Fruit fly (Drosophila melanogaster) whole organism, wandering third instar larva: ENCODE measurements around the gene CG10019.

ENCODE experiments used
- Abd-B ChIP-seq: fragments of >200 bp; optimal IDR thresholded peaks from 2 replicates; lab custom pipeline; 2017; ENCODE audit warnings: missing biosample characterization, missing genetic modification characterization
- CG32264 ChIP-seq: fragments of 200-800 bp; sonication (Bioruptor generic); optimal IDR thresholded peaks from 2 replicates; lab custom pipeline; 2016; ENCODE audit warnings: missing biosample characterization, missing genetic modification characterization
- CG9705 ChIP-seq: fragments of 200-800 bp; sonication (Bioruptor generic); optimal IDR thresholded peaks from 2 replicates; lab custom pipeline; 2018; ENCODE audit warnings: missing biosample characterization, mild to moderate bottlenecking, missing genetic modification characterization
- CrebA ChIP-seq: fragments of 200-800 bp; sonication (Bioruptor generic); optimal IDR thresholded peaks from 2 replicates; lab custom pipeline; 2016; ENCODE audit warnings: missing biosample characterization, mild to moderate bottlenecking, missing genetic modification characterization, borderline replicate concordance
- Dfd ChIP-seq: fragments of >200 bp; optimal IDR thresholded peaks from 2 replicates; lab custom pipeline; 2017; ENCODE audit warnings: missing biosample characterization, missing genetic modification characterization
- Dif ChIP-seq: fragments of 200-275, 200-300 bp; sonication (Bioruptor generic); optimal IDR thresholded peaks from 2 replicates; lab custom pipeline; 2018; ENCODE audit warnings: missing biosample characterization, missing genetic modification characterization; ENCODE audit not compliant: partially characterized antibody
- GATAd ChIP-seq: sonication (Bioruptor generic); optimal IDR thresholded peaks from 2 replicates; lab custom pipeline; 2016; ENCODE audit warnings: missing biosample characterization, missing genetic modification characterization
- HLH106 ChIP-seq: fragments of 200-800 bp; optimal IDR thresholded peaks from 3 replicates; lab custom pipeline; 2019; ENCODE audit warnings: missing biosample characterization, mild to moderate bottlenecking, missing genetic modification characterization, moderate library complexity
- Hnf4 ChIP-seq: fragments of 200-800 bp; sonication (Bioruptor generic); optimal IDR thresholded peaks from 2 replicates; lab custom pipeline; 2016; ENCODE audit warnings: missing biosample characterization, mild to moderate bottlenecking, missing genetic modification characterization
- Hr78 ChIP-seq: fragments of >200 bp; optimal IDR thresholded peaks from 2 replicates; lab custom pipeline; 2017; ENCODE audit warnings: missing biosample characterization, missing genetic modification characterization
- Hr83 ChIP-seq: fragments of 200-300 bp; sonication (Bioruptor generic); optimal IDR thresholded peaks from 2 replicates; lab custom pipeline; 2016; ENCODE audit warnings: missing biosample characterization, mild to moderate bottlenecking, missing genetic modification characterization, moderate library complexity; ENCODE audit not compliant: poor library complexity, severe bottlenecking
- Jra ChIP-seq: sonication (Bioruptor generic); optimal IDR thresholded peaks from 2 replicates; lab custom pipeline; 2016; ENCODE audit warnings: missing biosample characterization, missing genetic modification characterization
- Mio ChIP-seq: sonication (Bioruptor generic); optimal IDR thresholded peaks from 2 replicates; lab custom pipeline; 2016; ENCODE audit warnings: missing biosample characterization, missing genetic modification characterization
- Myc ChIP-seq: fragments of >200 bp; optimal IDR thresholded peaks from 2 replicates; lab custom pipeline; 2017
- N ChIP-seq: fragments of >200 bp; optimal IDR thresholded peaks from 2 replicates; lab custom pipeline; 2018; ENCODE audit warnings: missing biosample characterization, missing external identifiers, missing genetic modification characterization
- OdsH ChIP-seq: fragments of 200-800 bp; sonication (Bioruptor generic); optimal IDR thresholded peaks from 2 replicates; lab custom pipeline; 2016; ENCODE audit warnings: missing biosample characterization, mild to moderate bottlenecking, missing genetic modification characterization
- Rel ChIP-seq, 2 experiments: fragments of 200-800 bp; sonication (Bioruptor generic) in 1 of 2; optimal IDR thresholded peaks; 2 replicates in 1 of 2; 3 replicates in 1 of 2; lab custom pipeline; 2016 to 2019; ENCODE audit warnings: mild to moderate bottlenecking in 2 of 2, missing biosample characterization in 2 of 2, missing genetic modification characterization in 2 of 2, moderate library complexity in 1 of 2
- Sp1 ChIP-seq: fragments of 200-800 bp; sonication (Bioruptor generic); optimal IDR thresholded peaks from 3 replicates; lab custom pipeline; 2019; ENCODE audit warnings: missing biosample characterization, mild to moderate bottlenecking, missing genetic modification characterization, moderate library complexity
- Vsx2 ChIP-seq: fragments of 200-300, 225-300 bp; sonication (Bioruptor generic); optimal IDR thresholded peaks from 2 replicates; lab custom pipeline; 2018; ENCODE audit warnings: missing biosample characterization, missing genetic modification characterization; ENCODE audit not compliant: partially characterized antibody
- br ChIP-seq: fragments of 200-800 bp; sonication (Bioruptor generic); optimal IDR thresholded peaks from 2 replicates; lab custom pipeline; 2016; ENCODE audit warnings: missing biosample characterization, missing genetic modification characterization
- brk ChIP-seq: fragments of 200-800 bp; sonication (Bioruptor generic); optimal IDR thresholded peaks from 2 replicates; lab custom pipeline; 2016; ENCODE audit warnings: missing biosample characterization, mild to moderate bottlenecking, missing genetic modification characterization
- ey ChIP-seq: fragments of 200-800 bp; sonication (Bioruptor generic); optimal IDR thresholded peaks from 2 replicates; lab custom pipeline; 2016; ENCODE audit warnings: missing biosample characterization, missing genetic modification characterization
- foxo ChIP-seq, 2 experiments: fragments of 200-800 bp; sonication (Bioruptor generic); optimal IDR thresholded peaks; 2 replicates in 1 of 2; 3 replicates in 1 of 2; lab custom pipeline; 2016 to 2017; ENCODE audit warnings: missing biosample characterization in 2 of 2, missing genetic modification characterization in 2 of 2
- fru ChIP-seq: fragments of 200-800 bp; sonication (Bioruptor generic); optimal IDR thresholded peaks from 3 replicates; lab custom pipeline; 2016; ENCODE audit warnings: missing biosample characterization, mild to moderate bottlenecking, missing genetic modification characterization
- h ChIP-seq: fragments of 200-800 bp; sonication (Bioruptor generic); optimal IDR thresholded peaks from 3 replicates; lab custom pipeline; 2016; ENCODE audit warnings: missing biosample characterization, mild to moderate bottlenecking, missing genetic modification characterization
- jim ChIP-seq: fragments of 175-275, 200-325 bp; sonication (Bioruptor generic); optimal IDR thresholded peaks from 2 replicates; lab custom pipeline; 2016; ENCODE audit warnings: missing biosample characterization, mild to moderate bottlenecking, missing genetic modification characterization
- lola ChIP-seq: fragments of >200 bp; optimal IDR thresholded peaks from 2 replicates; lab custom pipeline; 2017; ENCODE audit warnings: missing biosample characterization, missing genetic modification characterization
- pan ChIP-seq: fragments of >200 bp; optimal IDR thresholded peaks from 2 replicates; lab custom pipeline; 2017
- rgr ChIP-seq: fragments of 200-800 bp; sonication (Bioruptor generic); optimal IDR thresholded peaks from 3 replicates; lab custom pipeline; 2016; ENCODE audit warnings: missing biosample characterization, mild to moderate bottlenecking, missing genetic modification characterization
- sage ChIP-seq: fragments of 200-800 bp; sonication (Bioruptor generic); optimal IDR thresholded peaks from 2 replicates; lab custom pipeline; 2016; ENCODE audit warnings: missing biosample characterization, mild to moderate bottlenecking, missing genetic modification characterization
- sv ChIP-seq: fragments of 200-800 bp; sonication (Bioruptor generic); optimal IDR thresholded peaks from 3 replicates; lab custom pipeline; 2016; ENCODE audit warnings: missing biosample characterization, missing genetic modification characterization
- usp ChIP-seq: fragments of >200 bp; optimal IDR thresholded peaks from 2 replicates; lab custom pipeline; 2017; ENCODE audit warnings: missing biosample characterization, missing genetic modification characterization
- woc ChIP-seq: sonication (Bioruptor generic); optimal IDR thresholded peaks from 2 replicates; lab custom pipeline; 2016; ENCODE audit warnings: missing biosample characterization, mild to moderate bottlenecking, missing genetic modification characterization

Gene CG10019

dm6 chr2L:3698992-3699514 lies 31.2 kb upstream of the CG10019 start, which contains the start of the genes CG10031 and CG42464:
Gene CG10031, minus strand, starts transcription at chr2L:3699092.
Gene CG42464, plus strand, starts transcription at chr2L:3699464.
- no peak for TF ChIP-seq Dfd (GFP tag; lab: Kevin White, UChicago)
- TF ChIP-seq GATAd: no peak
- no peak for TF ChIP-seq Rel (GFP tag; optimal IDR thresholded peaks at IDR 0.05; lab: Kevin White, UChicago)
- TF ChIP-seq Rel (tag; optimal IDR thresholded peaks at IDR 0.05; lab: Kevin White, UChicago): no peak
- no peak for TF ChIP-seq lola
- TF ChIP-seq CG32264 (GFP tag; lab: Kevin White, UChicago): no peak
- no peak for TF ChIP-seq jim (GFP tag; lab: Kevin White, UChicago)
- no peak for TF ChIP-seq CG9705 (GFP tag; lab: Kevin White, UChicago)
- no peak for TF ChIP-seq Myc (lab: Kevin White, UChicago)
- TF ChIP-seq sv (GFP tag; lab: Kevin White, UChicago): no peak
- no peak for TF ChIP-seq Hr83
- TF ChIP-seq Jra (GFP tag; lab: Kevin White, UChicago): no peak

- TF ChIP-seq Hr83: no peak
- TF ChIP-seq Dfd (GFP tag; lab: Kevin White, UChicago): no peak
- no peak for TF ChIP-seq Hr78 (GFP tag; lab: Kevin White, UChicago)
- TF ChIP-seq CG32264 (GFP tag; lab: Kevin White, UChicago): no peak
- TF ChIP-seq CG9705 (GFP tag; lab: Kevin White, UChicago): no peak
- TF ChIP-seq sage: no peak
- no peak for TF ChIP-seq N
- no peak for TF ChIP-seq h (GFP tag; lab: Kevin White, UChicago)
- TF ChIP-seq rgr (GFP tag; lab: Kevin White, UChicago): no peak
- no peak for TF ChIP-seq Sp1 (GFP tag; lab: Kevin White, UChicago)
These were observed 30.4 kb upstream of the CG10019 start, which contains the start of gene CG42465 for dm6 chr2L:3699895-3700294. Gene CG42465, plus strand, starts transcription at chr2L:3700195.

- no peak for TF ChIP-seq foxo (GFP tag; optimal IDR thresholded peaks at IDR 0.05; lab: Kevin White, UChicago)
- TF ChIP-seq ey (GFP tag; lab: Kevin White, UChicago): no peak
- no peak for TF ChIP-seq brk (GFP tag; lab: Kevin White, UChicago)
- no peak for TF ChIP-seq woc (GFP tag; lab: Kevin White, UChicago)
- TF ChIP-seq br (GFP tag; lab: Kevin White, UChicago): no peak
- TF ChIP-seq Dif (GFP tag; lab: Kevin White, UChicago): no peak
- TF ChIP-seq HLH106 (tag; lab: Kevin White, UChicago): no peak
- TF ChIP-seq sage: no peak
- TF ChIP-seq CG9705 (GFP tag; lab: Kevin White, UChicago): no peak
- TF ChIP-seq Mio (GFP tag; lab: Kevin White, UChicago): no peak
- no peak for TF ChIP-seq Sp1 (GFP tag; lab: Kevin White, UChicago)
- TF ChIP-seq, all 38 proteins: peak for 0
These were observed 29.9 kb upstream of the CG10019 start, which contains the start of gene Sfp24C1 for dm6 chr2L:3700374-3700773. Gene Sfp24C1, plus strand, starts transcription at chr2L:3700674.

dm6 chr2L:3700990-3701389 lies 29.3 kb upstream of the CG10019 start, which contains the start of gene CG42467:
Gene CG42467, plus strand, starts transcription at chr2L:3701290.
- TF ChIP-seq CG32264 (GFP tag; lab: Kevin White, UChicago) (no peak), OdsH (GFP tag; lab: Kevin White, UChicago) (no peak), Vsx2 (GFP tag; lab: Kevin White, UChicago) (no peak), Sp1 (GFP tag; lab: Kevin White, UChicago) (no peak), Dif (GFP tag; lab: Kevin White, UChicago) (no peak), fru (GFP tag; lab: Kevin White, UChicago) (no peak), Hr78 (GFP tag; lab: Kevin White, UChicago) (no peak), usp (GFP tag; lab: Kevin White, UChicago) (no peak), Rel (GFP tag; optimal IDR thresholded peaks at IDR 0.05; lab: Kevin White, UChicago) (no peak), Rel (tag; optimal IDR thresholded peaks at IDR 0.05; lab: Kevin White, UChicago) (no peak), lola (no peak), h (GFP tag; lab: Kevin White, UChicago) (no peak), Jra (GFP tag; lab: Kevin White, UChicago) (no peak), pan (no peak), Abd-B (GFP tag; lab: Kevin White, UChicago) (no peak), Hnf4 (no peak), Dfd (GFP tag; lab: Kevin White, UChicago) (no peak), CrebA (GFP tag; lab: Kevin White, UChicago) (no peak)
